Worm (Caenorhabditis elegans) whole organism, L3 larva: ENCODE measurements around the gene D1054.10.

Source experiments
- R02D3.7 ChIP-seq: fragments of 150-350 bp; optimal IDR thresholded peaks from 2 replicates; lab custom pipeline; 2014; ENCODE audit warnings: missing biosample characterization, missing genetic modification characterization
- aly-2 ChIP-seq: fragments of 150-350 bp; optimal IDR thresholded peaks from 2 replicates; lab custom pipeline; 2014; ENCODE audit warnings: missing biosample characterization, missing genetic modification characterization
- ceh-16 ChIP-seq: sonication (generic microtip); optimal IDR thresholded peaks from 2 replicates; lab custom pipeline; 2017; ENCODE audit warnings: missing biosample characterization, missing genetic modification characterization
- egl-27 ChIP-seq: sonication (generic microtip); optimal IDR thresholded peaks from 4 replicates; lab custom pipeline; 2017; ENCODE audit warnings: missing biosample characterization, missing genetic modification reagents, missing genetic modification characterization
- elt-1 ChIP-seq: fragments of 150-350 bp; optimal IDR thresholded peaks from 2 replicates; lab custom pipeline; 2014; ENCODE audit warnings: missing biosample characterization, missing genetic modification characterization
- fkh-10 ChIP-seq: sonication (generic microtip); optimal IDR thresholded peaks from 2 replicates; lab custom pipeline; 2017; ENCODE audit warnings: missing biosample characterization, missing genetic modification reagents, missing genetic modification characterization
- jun-1 ChIP-seq: fragments of 150-350 bp; optimal IDR thresholded peaks from 2 replicates; lab custom pipeline; 2014; ENCODE audit warnings: missing biosample characterization, missing genetic modification reagents, missing genetic modification characterization
- lin-15B ChIP-seq: fragments of 150-350 bp; optimal IDR thresholded peaks from 2 replicates; lab custom pipeline; 2014; ENCODE audit warnings: missing biosample characterization, missing genetic modification characterization
- skn-1 ChIP-seq: fragments of 150-350 bp; optimal IDR thresholded peaks from 2 replicates; lab custom pipeline; 2014; ENCODE audit warnings: missing biosample characterization, missing genetic modification characterization
- tbx-2 ChIP-seq: sonication (generic microtip); optimal IDR thresholded peaks from 2 replicates; lab custom pipeline; 2016; ENCODE audit warnings: mild to moderate bottlenecking, missing genetic modification characterization, missing compliant biosample characterization
- zag-1 ChIP-seq: fragments of 150-350 bp; optimal IDR thresholded peaks from 2 replicates; lab custom pipeline; 2014; ENCODE audit warnings: missing biosample characterization, missing genetic modification characterization

DNA sequence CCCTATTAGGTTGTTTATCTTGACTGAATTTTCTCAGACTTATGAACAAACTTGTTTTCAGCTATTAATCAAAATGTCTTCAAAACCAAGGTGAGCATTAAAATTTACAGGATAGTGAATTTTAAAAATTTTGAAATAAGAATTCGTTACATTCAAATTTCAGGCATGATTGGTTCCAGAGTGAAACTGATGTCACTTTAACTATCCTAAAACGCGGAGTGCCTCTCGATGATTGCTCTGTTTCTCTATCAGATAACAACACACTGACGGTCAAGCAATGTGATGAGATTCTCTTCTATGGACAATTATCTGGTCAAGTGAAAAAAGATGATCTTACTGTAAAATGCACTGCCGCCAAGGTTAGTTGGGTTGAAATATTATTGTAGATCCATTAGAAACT lies 21.3 kb downstream of the D1054.10 start, which contains the start of gene D1054.3:
- TF ChIP-seq jun-1 (tag; lab: Kevin White, UChicago) = no peak
- TF ChIP-seq zag-1 (tag; lab: Kevin White, UChicago) = no peak
- TF ChIP-seq egl-27 (tag; lab: Kevin White, UChicago) = no peak
- TF ChIP-seq lin-15B (tag; lab: Kevin White, UChicago) = no peak
- TF ChIP-seq ceh-16 (tag; lab: Kevin White, UChicago) = no peak
- TF ChIP-seq R02D3.7 (tag; lab: Kevin White, UChicago) = no peak
- TF ChIP-seq elt-1 = no peak
- no peak for TF ChIP-seq fkh-10 (GFP tag; lab: Kevin White, UChicago)
- TF ChIP-seq skn-1 (tag; lab: Kevin White, UChicago) = no peak
- TF ChIP-seq tbx-2 (tag; lab: Kevin White, UChicago) = no peak
- no peak for TF ChIP-seq aly-2 (tag; lab: Kevin White, UChicago)
